Fruit fly (Drosophila melanogaster): Measurements from ENCODE around the gene CG45081.
A peak's percentile ranks its signal among the peaks of the same experiment; 100 is the strongest.

CG45081 gene

dm6 chr3L:19265761-19266160 is at the start of gene CG45081:
Gene CG45081, plus strand, starts transcription at chr3L:19266061.
- no peak for TF ChIP-seq CG32121 (GFP tag; IDR thresholded peaks at IDR 0.05)
- TF ChIP-seq Ets98B (GFP tag; IDR thresholded peaks at IDR 0.05) = no peak
- TF ChIP-seq EcR (GFP tag; optimal IDR thresholded peaks at IDR 0.05) = no peak
- TF ChIP-seq Pif1A (GFP tag; optimal IDR thresholded peaks at IDR 0.05) = no peak
- TF ChIP-seq CG15710 (tag; optimal IDR thresholded peaks at IDR 0.05) = no peak
- TF ChIP-seq CG8159 (tag; optimal IDR thresholded peaks at IDR 0.05) = no peak
- TF ChIP-seq CG17806 (tag; optimal IDR thresholded peaks at IDR 0.05) = no peak
- TF ChIP-seq fd96Ca (GFP tag; IDR thresholded peaks at IDR 0.05) = no peak
- no peak for TF ChIP-seq Snoo (tag; optimal IDR thresholded peaks at IDR 0.05)
- TF ChIP-seq D1 (tag; optimal IDR thresholded peaks at IDR 0.05) = no peak
- no peak for TF ChIP-seq CG8301 (tag; optimal IDR thresholded peaks at IDR 0.05)

dm6 chr3L:19216377-19216776 is 49.5 kb upstream of the CG45081 start:
- TF ChIP-seq D1 (tag; optimal IDR thresholded peaks at IDR 0.05) = no peak
- TF ChIP-seq Pif1A (GFP tag; optimal IDR thresholded peaks at IDR 0.05) = no peak
- TF ChIP-seq CG12605 (GFP tag; IDR thresholded peaks at IDR 0.05) = no peak
- TF ChIP-seq CG13204 (GFP tag; optimal IDR thresholded peaks at IDR 0.05) = no peak
- no peak for TF ChIP-seq CG4496 (GFP tag; IDR thresholded peaks at IDR 0.05)
- no peak for TF ChIP-seq fd96Ca (GFP tag; IDR thresholded peaks at IDR 0.05)
- no peak for TF ChIP-seq gl (tag; optimal IDR thresholded peaks at IDR 0.05)
- no peak for TF ChIP-seq Snoo (tag; optimal IDR thresholded peaks at IDR 0.05)
- no peak for TF ChIP-seq Ets98B (GFP tag; IDR thresholded peaks at IDR 0.05)
- TF ChIP-seq CG10348 (GFP tag; IDR thresholded peaks at IDR 0.05) = no peak
- TF ChIP-seq EcR (GFP tag; optimal IDR thresholded peaks at IDR 0.05) = no peak
- no peak for TF ChIP-seq CG8159 (tag; optimal IDR thresholded peaks at IDR 0.05)
- TF ChIP-seq rn (GFP tag; IDR thresholded peaks at IDR 0.05) = no peak
- peak; percentile 23 for TF ChIP-seq CG8301 (tag; optimal IDR thresholded peaks at IDR 0.05)
- no peak for TF ChIP-seq CG34367 (tag; optimal IDR thresholded peaks at IDR 0.05)
- TF ChIP-seq CG32121 (GFP tag; IDR thresholded peaks at IDR 0.05) = no peak
- no peak for TF ChIP-seq Pif1B (GFP tag; optimal IDR thresholded peaks at IDR 0.05)
- TF ChIP-seq CG14655 (GFP tag; optimal IDR thresholded peaks at IDR 0.05) = peak; percentile 12
- peak; percentile 10 for TF ChIP-seq CG9948 (tag; optimal IDR thresholded peaks at IDR 0.05)
- TF ChIP-seq CG15710 (tag; optimal IDR thresholded peaks at IDR 0.05) = no peak
- peak; percentile 19 for TF ChIP-seq CG17806 (tag; optimal IDR thresholded peaks at IDR 0.05)

- TF ChIP-seq EcR (GFP tag; optimal IDR thresholded peaks at IDR 0.05) (no peak), Ets98B (GFP tag; IDR thresholded peaks at IDR 0.05) (no peak), CG32121 (GFP tag; IDR thresholded peaks at IDR 0.05) (no peak), rn (GFP tag; IDR thresholded peaks at IDR 0.05) (no peak), CG8159 (tag; optimal IDR thresholded peaks at IDR 0.05) (no peak), CG14655 (GFP tag; optimal IDR thresholded peaks at IDR 0.05) (no peak), fd96Ca (GFP tag; IDR thresholded peaks at IDR 0.05) (no peak), CG12605 (GFP tag; IDR thresholded peaks at IDR 0.05) (no peak), CG10348 (GFP tag; IDR thresholded peaks at IDR 0.05) (no peak), CG34367 (tag; optimal IDR thresholded peaks at IDR 0.05) (no peak), Pif1B (GFP tag; optimal IDR thresholded peaks at IDR 0.05) (no peak), gl (tag; optimal IDR thresholded peaks at IDR 0.05) (no peak), CG13204 (GFP tag; optimal IDR thresholded peaks at IDR 0.05) (no peak), CG15710 (tag; optimal IDR thresholded peaks at IDR 0.05) (no peak)
Observed at dm6 chr3L:19221455-19221854, 44.4 kb upstream of the CG45081 start.

- no peak for TF ChIP-seq CG12605 (GFP tag; IDR thresholded peaks at IDR 0.05)
- no peak for TF ChIP-seq Pif1B (GFP tag; optimal IDR thresholded peaks at IDR 0.05)
- no peak for TF ChIP-seq CG8301 (tag; optimal IDR thresholded peaks at IDR 0.05)
- no peak for TF ChIP-seq CG13204 (GFP tag; optimal IDR thresholded peaks at IDR 0.05)
- TF ChIP-seq gl (tag; optimal IDR thresholded peaks at IDR 0.05) = no peak
- TF ChIP-seq Snoo (tag; optimal IDR thresholded peaks at IDR 0.05) = no peak
Observed at dm6 chr3L:19225687-19226086, 40.2 kb upstream of the CG45081 start.

- TF ChIP-seq CG14655 (GFP tag; optimal IDR thresholded peaks at IDR 0.05) (no peak), fd96Ca (GFP tag; IDR thresholded peaks at IDR 0.05) (no peak), Pif1B (GFP tag; optimal IDR thresholded peaks at IDR 0.05) (no peak), EcR (GFP tag; optimal IDR thresholded peaks at IDR 0.05) (no peak), Ets98B (GFP tag; IDR thresholded peaks at IDR 0.05) (no peak), Snoo (tag; optimal IDR thresholded peaks at IDR 0.05) (no peak), CG32121 (GFP tag; IDR thresholded peaks at IDR 0.05) (no peak), CG12605 (GFP tag; IDR thresholded peaks at IDR 0.05) (no peak), gl (tag; optimal IDR thresholded peaks at IDR 0.05) (no peak), CG4496 (GFP tag; IDR thresholded peaks at IDR 0.05) (no peak), CG13204 (GFP tag; optimal IDR thresholded peaks at IDR 0.05) (no peak), Pif1A (GFP tag; optimal IDR thresholded peaks at IDR 0.05) (no peak), CG8159 (tag; optimal IDR thresholded peaks at IDR 0.05) (no peak), CG10348 (GFP tag; IDR thresholded peaks at IDR 0.05) (no peak), rn (GFP tag; IDR thresholded peaks at IDR 0.05) (no peak), CG8301 (tag; optimal IDR thresholded peaks at IDR 0.05) (no peak), CG34367 (tag; optimal IDR thresholded peaks at IDR 0.05) (no peak), D1 (tag; optimal IDR thresholded peaks at IDR 0.05) (no peak), CG17806 (tag; optimal IDR thresholded peaks at IDR 0.05) (no peak)
Observed at dm6 chr3L:19228371-19228817, 37.5 kb upstream of the CG45081 start.

dm6 chr3L:19228857-19229398 is 36.9 kb upstream of the CG45081 start:
- TF ChIP-seq CG8159 (tag; optimal IDR thresholded peaks at IDR 0.05) (no peak), Pif1A (GFP tag; optimal IDR thresholded peaks at IDR 0.05) (no peak), CG32121 (GFP tag; IDR thresholded peaks at IDR 0.05) (no peak), CG17806 (tag; optimal IDR thresholded peaks at IDR 0.05) (no peak), fd96Ca (GFP tag; IDR thresholded peaks at IDR 0.05) (no peak), rn (GFP tag; IDR thresholded peaks at IDR 0.05) (no peak), D1 (tag; optimal IDR thresholded peaks at IDR 0.05) (no peak), gl (tag; optimal IDR thresholded peaks at IDR 0.05) (no peak), CG4496 (GFP tag; IDR thresholded peaks at IDR 0.05) (no peak), CG14655 (GFP tag; optimal IDR thresholded peaks at IDR 0.05) (no peak), Pif1B (GFP tag; optimal IDR thresholded peaks at IDR 0.05) (no peak), CG34367 (tag; optimal IDR thresholded peaks at IDR 0.05) (no peak), Snoo (tag; optimal IDR thresholded peaks at IDR 0.05) (no peak), CG15710 (tag; optimal IDR thresholded peaks at IDR 0.05) (no peak), EcR (GFP tag; optimal IDR thresholded peaks at IDR 0.05) (no peak), CG8301 (tag; optimal IDR thresholded peaks at IDR 0.05) (no peak), CG10348 (GFP tag; IDR thresholded peaks at IDR 0.05) (no peak)
